Fruit fly (Drosophila melanogaster) whole organism, prepupa: ENCODE results near the gene Mst85C.

Source experiments
- CG16779 ChIP-seq: fragments of 200-800 bp; sonication (Bioruptor generic); optimal IDR thresholded peaks from 3 replicates; lab custom pipeline; 2017; ENCODE audit warnings: missing biosample characterization, mild to moderate bottlenecking, missing genetic modification characterization
- cyc ChIP-seq: fragments of 200-800 bp; sonication (Bioruptor generic); optimal IDR thresholded peaks from 3 replicates; lab custom pipeline; 2016; ENCODE audit warnings: missing biosample characterization, missing genetic modification characterization

DNA sequence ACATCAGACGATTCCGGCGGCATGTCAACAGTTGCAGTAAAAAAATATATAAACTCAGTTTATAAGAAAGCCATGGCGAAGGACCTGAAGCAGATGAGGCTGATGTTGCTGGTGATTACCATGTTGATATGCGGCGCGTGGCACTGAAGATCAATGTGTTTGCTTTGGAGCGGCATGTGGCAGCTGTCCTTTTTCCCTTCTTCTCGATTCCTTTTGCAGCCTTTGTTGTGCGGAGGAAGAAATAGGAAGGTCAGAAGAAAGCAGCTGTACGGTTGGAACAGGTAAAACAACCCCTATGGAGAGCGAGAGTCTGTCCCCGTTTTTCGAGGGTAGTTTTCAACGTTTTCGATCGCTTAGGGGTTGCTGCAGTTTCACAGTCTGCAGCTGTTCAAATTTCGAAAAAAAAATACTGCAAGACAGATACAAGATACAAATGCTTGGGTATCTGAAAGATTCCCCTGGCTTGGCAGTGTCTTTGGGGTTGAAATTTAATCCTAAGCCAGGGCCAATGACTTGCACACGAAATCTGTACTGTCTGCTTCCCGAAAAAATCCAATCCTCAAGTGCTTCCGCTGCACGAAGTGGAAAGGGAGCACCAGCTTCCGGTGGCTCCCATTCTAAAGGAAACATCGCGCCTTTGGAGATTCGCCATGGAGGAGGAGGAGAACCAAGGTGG is 23.5 kb upstream of the Mst85C start:
- no peak for TF ChIP-seq cyc (GFP tag; lab: Kevin White, UChicago)
- no peak for TF ChIP-seq CG16779 (tag; lab: Kevin White, UChicago)
